Worm (Caenorhabditis elegans) whole organism, late embryonic: ENCODE results near the gene acr-3.

Experiments
- F13H6.1 ChIP-seq: sonication (generic microtip); optimal IDR thresholded peaks from 2 replicates; lab custom pipeline; 2016; ENCODE audit warnings: missing genetic modification characterization, missing compliant biosample characterization
- K09A11.1 ChIP-seq: sonication (generic microtip); optimal IDR thresholded peaks from 2 replicates; lab custom pipeline; 2017; ENCODE audit warnings: antibody characterized with exemption, mild to moderate bottlenecking, missing genetic modification characterization, missing compliant biosample characterization; ENCODE audit not compliant: insufficient read depth
- T23F11.4 ChIP-seq: fragments of 200-800 bp; sonication (Bioruptor generic); optimal IDR thresholded peaks from 2 replicates; lab custom pipeline; 2018; ENCODE audit warnings: mild to moderate bottlenecking, missing genetic modification characterization, missing compliant biosample characterization
- ahr-1 ChIP-seq: sonication (generic microtip); optimal IDR thresholded peaks from 2 replicates; lab custom pipeline; 2016; ENCODE audit warnings: missing genetic modification characterization, missing compliant biosample characterization
- ama-1 ChIP-seq: fragments of 150-350 bp; optimal IDR thresholded peaks from 2 replicates; lab custom pipeline; 2014
- ceh-18 ChIP-seq: sonication (generic microtip); optimal IDR thresholded peaks from 2 replicates; lab custom pipeline; 2016; ENCODE audit warnings: missing genetic modification characterization, missing compliant biosample characterization
- ceh-2 ChIP-seq: sonication (generic microtip); optimal IDR thresholded peaks from 2 replicates; lab custom pipeline; 2016; ENCODE audit warnings: missing genotype, missing genetic modification characterization, missing compliant biosample characterization
- ceh-22 ChIP-seq: sonication (generic microtip); optimal IDR thresholded peaks from 2 replicates; lab custom pipeline; 2017; ENCODE audit warnings: missing biosample characterization, missing genetic modification characterization
- ceh-24 ChIP-seq: sonication (generic microtip); optimal IDR thresholded peaks from 2 replicates; lab custom pipeline; 2016; ENCODE audit warnings: mild to moderate bottlenecking, missing genetic modification characterization, missing compliant biosample characterization
- ceh-30 ChIP-seq: fragments of 150-350 bp; optimal IDR thresholded peaks from 2 replicates; lab custom pipeline; 2014; ENCODE audit warnings: missing biosample characterization, missing genetic modification characterization
- ceh-31 ChIP-seq: sonication (generic microtip); optimal IDR thresholded peaks from 2 replicates; lab custom pipeline; 2016; ENCODE audit warnings: missing genetic modification characterization, missing compliant biosample characterization
- ceh-48 ChIP-seq: sonication (generic microtip); optimal IDR thresholded peaks from 2 replicates; lab custom pipeline; 2016; ENCODE audit warnings: missing genetic modification characterization, inconsistent platforms, missing compliant biosample characterization
- ceh-6 ChIP-seq: fragments of 200-800 bp; sonication (Bioruptor generic); optimal IDR thresholded peaks from 2 replicates; lab custom pipeline; 2018; ENCODE audit warnings: mild to moderate bottlenecking, missing genetic modification characterization, missing compliant biosample characterization
- ceh-9 ChIP-seq: sonication (generic microtip); optimal IDR thresholded peaks from 2 replicates; lab custom pipeline; 2016; ENCODE audit warnings: mild to moderate bottlenecking, missing genetic modification characterization, inconsistent platforms, missing compliant biosample characterization
- elt-2 ChIP-seq: sonication (generic microtip); optimal IDR thresholded peaks from 2 replicates; lab custom pipeline; 2016; ENCODE audit warnings: missing genetic modification reagents, missing genetic modification characterization, missing compliant biosample characterization
- elt-4 ChIP-seq: sonication (generic microtip); optimal IDR thresholded peaks from 2 replicates; lab custom pipeline; 2016; ENCODE audit warnings: missing genetic modification characterization, missing compliant biosample characterization
- fax-1 ChIP-seq: sonication (generic microtip); optimal IDR thresholded peaks from 2 replicates; lab custom pipeline; 2016; ENCODE audit warnings: missing genotype, missing genetic modification characterization, missing compliant biosample characterization
- fkh-10 ChIP-seq: fragments of 150-350 bp; optimal IDR thresholded peaks from 2 replicates; lab custom pipeline; 2014; ENCODE audit warnings: missing biosample characterization, missing genetic modification reagents, missing genetic modification characterization
- fkh-6 ChIP-seq: sonication (generic microtip); optimal IDR thresholded peaks from 2 replicates; lab custom pipeline; 2016; ENCODE audit warnings: missing genetic modification characterization, missing compliant biosample characterization
- gmeb-2 ChIP-seq: sonication (generic microtip); optimal IDR thresholded peaks from 2 replicates; lab custom pipeline; 2016; ENCODE audit warnings: missing genetic modification characterization, inconsistent platforms, missing compliant biosample characterization
- hlh-30 ChIP-seq: sonication (generic microtip); optimal IDR thresholded peaks from 2 replicates; lab custom pipeline; 2017; ENCODE audit warnings: antibody characterized with exemption, missing genetic modification characterization, missing compliant biosample characterization; ENCODE audit not compliant: insufficient read depth
- hlh-6 ChIP-seq: sonication (generic microtip); optimal IDR thresholded peaks from 2 replicates; lab custom pipeline; 2016; ENCODE audit warnings: missing genotype, missing genetic modification characterization, missing compliant biosample characterization
- lim-6 ChIP-seq: sonication (generic microtip); optimal IDR thresholded peaks from 2 replicates; lab custom pipeline; 2016; ENCODE audit warnings: missing genetic modification characterization, missing compliant biosample characterization
- lin-11 ChIP-seq: fragments of 200-800 bp; sonication (Bioruptor generic); optimal IDR thresholded peaks from 2 replicates; lab custom pipeline; 2018; ENCODE audit warnings: mild to moderate bottlenecking, missing genetic modification characterization, missing compliant biosample characterization
- nfya-1 ChIP-seq: sonication (generic microtip); optimal IDR thresholded peaks from 2 replicates; lab custom pipeline; 2017; ENCODE audit warnings: missing genetic modification characterization, mild to moderate bottlenecking, missing compliant biosample characterization, antibody characterized with exemption, moderate library complexity
- nhr-232 ChIP-seq: sonication (generic microtip); optimal IDR thresholded peaks from 2 replicates; lab custom pipeline; 2016; ENCODE audit warnings: missing genetic modification characterization, missing compliant biosample characterization
- odd-2 ChIP-seq: sonication (generic microtip); optimal IDR thresholded peaks from 2 replicates; lab custom pipeline; 2017; ENCODE audit warnings: antibody characterized with exemption, mild to moderate bottlenecking, missing genetic modification characterization, missing compliant biosample characterization
- pag-3 ChIP-seq: sonication (generic microtip); optimal IDR thresholded peaks from 2 replicates; lab custom pipeline; 2016; ENCODE audit warnings: missing compliant biosample characterization, missing genetic modification characterization, borderline replicate concordance
- rnt-1 ChIP-seq: sonication (generic microtip); optimal IDR thresholded peaks from 2 replicates; lab custom pipeline; 2016; ENCODE audit warnings: missing genetic modification characterization, missing compliant biosample characterization
- sox-2 ChIP-seq: fragments of 200-800 bp; sonication (Bioruptor generic); IDR thresholded peaks from 2 replicates; pipeline ENCODE4 v1.3.6; 2022; ENCODE audit warnings: missing genetic modification reagents, missing genetic modification characterization, missing compliant biosample characterization
- sox-4 ChIP-seq: sonication (generic microtip); optimal IDR thresholded peaks from 2 replicates; lab custom pipeline; 2017; ENCODE audit warnings: mild to moderate bottlenecking, missing genetic modification characterization, inconsistent platforms, missing compliant biosample characterization
- syd-9 ChIP-seq: sonication (generic microtip); optimal IDR thresholded peaks from 2 replicates; lab custom pipeline; 2016; ENCODE audit warnings: mild to moderate bottlenecking, missing genetic modification characterization, moderate library complexity, missing compliant biosample characterization
- ttx-3 ChIP-seq: sonication (generic microtip); optimal IDR thresholded peaks from 2 replicates; lab custom pipeline; 2016; ENCODE audit warnings: missing genetic modification reagents, missing genetic modification characterization, missing compliant biosample characterization
- unc-3 ChIP-seq, 2 experiments: fragments of 200-800 bp in 1 of 2; sonication (Bioruptor generic) in 1 of 2; sonication (generic microtip) in 1 of 2; conservative IDR thresholded peaks in 1 of 2; optimal IDR thresholded peaks in 1 of 2; 2 replicates each; pipeline versions ENCODE4 v1.3.6 to Lab custom; 2016 to 2022; ENCODE audit warnings: missing compliant biosample characterization in 2 of 2, missing genetic modification characterization in 2 of 2, missing genetic modification reagents in 1 of 2
- unc-55 ChIP-seq: sonication (generic microtip); optimal IDR thresholded peaks from 2 replicates; lab custom pipeline; 2017; ENCODE audit warnings: missing biosample characterization, missing genetic modification reagents, missing genetic modification characterization
- zip-5 ChIP-seq: sonication (generic microtip); optimal IDR thresholded peaks from 2 replicates; lab custom pipeline; 2016; ENCODE audit warnings: missing genetic modification characterization, missing compliant biosample characterization

Gene acr-3

DNA sequence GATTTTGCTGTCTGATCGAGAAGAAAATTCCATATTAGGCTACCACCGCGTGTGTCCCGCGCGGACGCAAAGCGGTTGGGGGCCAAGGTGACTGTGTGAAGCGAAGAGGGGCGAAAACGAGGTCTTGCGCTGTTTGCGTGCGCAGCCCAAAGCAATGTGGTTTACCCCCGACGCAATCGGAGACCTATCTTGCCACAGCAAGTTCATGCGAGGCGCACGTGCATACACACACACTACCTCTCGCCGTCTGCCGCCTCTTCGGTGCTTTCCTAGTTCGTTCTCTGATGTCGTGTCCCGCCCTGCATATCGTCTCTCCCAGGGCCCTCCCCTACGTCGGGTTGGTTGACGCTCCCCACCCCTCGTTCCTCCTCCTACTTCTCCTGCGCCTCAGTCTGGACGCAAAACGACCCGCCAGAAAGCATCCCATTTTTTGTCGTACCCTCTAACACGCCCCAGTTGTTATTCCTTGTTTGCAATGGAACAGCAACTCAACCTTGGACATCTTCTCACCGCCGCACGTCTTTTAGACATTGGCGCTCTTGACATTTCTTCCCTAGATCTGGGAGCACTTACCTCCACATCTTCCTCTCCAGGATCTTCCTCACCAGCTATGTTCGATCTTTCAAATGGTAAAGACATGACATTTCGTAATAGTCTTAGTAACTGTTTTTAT lies 32.8 kb downstream of the acr-3 start, which contains the start of gene mdl-1 (continued):
- TF ChIP-seq sox-2 (GFP tag; lab: Robert Waterston, UW) (no peak), pag-3 (tag; lab: Kevin White, UChicago) (no peak), zip-5 (no peak), elt-4 (tag; lab: Kevin White, UChicago) (no peak), F13H6.1 (tag; lab: Kevin White, UChicago) (peak; percentile 54), odd-2 (tag; lab: Kevin White, UChicago) (no peak), rnt-1 (tag; lab: Kevin White, UChicago) (peak; percentile 97), hlh-30 (tag; lab: Kevin White, UChicago) (peak; percentile 89), gmeb-2 (tag; lab: Kevin White, UChicago) (no peak), nfya-1 (tag; lab: Kevin White, UChicago) (peak; percentile 78), unc-55 (peak; percentile 81), ahr-1 (tag; lab: Kevin White, UChicago) (peak; percentile 6)

DNA sequence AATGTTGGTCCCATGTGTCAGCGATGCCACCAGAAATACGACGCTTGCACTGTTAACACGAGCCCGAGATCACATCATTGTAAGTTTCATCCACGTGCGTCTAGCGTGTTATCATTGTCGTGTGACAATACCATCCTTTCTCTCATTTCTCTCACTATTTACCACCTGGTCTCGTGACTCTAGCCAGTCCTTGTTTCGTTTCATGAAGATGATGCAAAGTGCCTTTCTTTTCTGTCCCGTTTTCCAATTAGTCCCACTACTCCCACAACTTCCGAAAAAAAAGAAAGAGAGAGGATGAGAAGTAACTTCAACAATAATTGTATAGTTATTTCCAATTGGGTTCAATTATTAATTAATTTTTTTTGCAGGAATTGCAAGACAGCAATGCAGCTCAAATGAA lies 33.6 kb downstream of the acr-3 start:
- TF ChIP-seq unc-3 (GFP tag; conservative IDR thresholded peaks at IDR 0.05; lab: Robert Waterston, UW) (no peak), unc-3 (tag; optimal IDR thresholded peaks at IDR 0.05; lab: Kevin White, UChicago) (no peak), lin-11 (tag; lab: Kevin White, UChicago) (no peak), ceh-31 (tag; lab: Kevin White, UChicago) (peak; percentile 7), elt-2 (tag; lab: Kevin White, UChicago) (no peak), ceh-9 (tag; lab: Kevin White, UChicago) (no peak), ceh-22 (tag; lab: Kevin White, UChicago) (no peak), ceh-48 (tag; lab: Kevin White, UChicago) (no peak), syd-9 (tag; lab: Kevin White, UChicago) (no peak), hlh-30 (tag; lab: Kevin White, UChicago) (peak; percentile 78), sox-4 (tag; lab: Kevin White, UChicago) (no peak), lim-6 (tag; lab: Kevin White, UChicago) (no peak), rnt-1 (tag; lab: Kevin White, UChicago) (no peak), ceh-24 (tag; lab: Kevin White, UChicago) (no peak), pag-3 (tag; lab: Kevin White, UChicago) (no peak), ceh-18 (tag; lab: Kevin White, UChicago) (peak; percentile 23), ama-1 (lab: Kevin White, UChicago) (no peak), ttx-3 (tag; lab: Kevin White, UChicago) (no peak), fkh-10 (GFP tag; lab: Kevin White, UChicago) (no peak), ceh-2 (no peak)

DNA sequence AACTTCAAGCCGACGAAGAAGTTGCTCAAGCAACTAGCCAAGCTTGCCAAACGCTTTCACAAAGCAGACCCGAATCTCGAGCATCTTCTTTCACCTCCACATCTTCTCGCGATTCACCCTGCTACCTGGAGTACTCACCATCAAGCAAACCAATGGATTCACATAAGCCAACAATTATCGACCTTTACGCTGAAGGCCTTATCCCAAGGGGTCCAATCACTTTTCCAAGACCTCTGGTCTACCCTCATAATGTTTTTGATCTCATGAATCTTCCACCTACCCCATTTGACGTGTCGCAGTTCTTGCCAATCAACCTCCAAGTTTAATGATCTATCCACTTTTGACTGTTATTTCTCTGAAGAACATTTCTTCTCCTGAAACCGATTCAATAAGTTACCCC lies 34.0 kb downstream of the acr-3 start:
- no peak for TF ChIP-seq K09A11.1
- TF ChIP-seq fax-1 (tag; lab: Kevin White, UChicago) = no peak
- no peak for TF ChIP-seq ceh-6 (GFP tag; lab: Kevin White, UChicago)
- TF ChIP-seq ceh-48 (tag; lab: Kevin White, UChicago) = no peak
- no peak for TF ChIP-seq hlh-6 (tag; lab: Kevin White, UChicago)
- TF ChIP-seq gmeb-2 (tag; lab: Kevin White, UChicago) = no peak
- TF ChIP-seq ceh-30 = no peak
- no peak for TF ChIP-seq nhr-232 (tag; lab: Kevin White, UChicago)
- TF ChIP-seq ceh-22 (tag; lab: Kevin White, UChicago) = no peak
- no peak for TF ChIP-seq pag-3 (tag; lab: Kevin White, UChicago)
- no peak for TF ChIP-seq T23F11.4 (GFP tag; lab: Kevin White, UChicago)
- TF ChIP-seq fkh-6 (tag; lab: Kevin White, UChicago) = no peak
- TF ChIP-seq, all 69 proteins: peak for 0
